Fruit fly (Drosophila melanogaster): ENCODE measurements around the gene Eig71Ef.

DNA sequence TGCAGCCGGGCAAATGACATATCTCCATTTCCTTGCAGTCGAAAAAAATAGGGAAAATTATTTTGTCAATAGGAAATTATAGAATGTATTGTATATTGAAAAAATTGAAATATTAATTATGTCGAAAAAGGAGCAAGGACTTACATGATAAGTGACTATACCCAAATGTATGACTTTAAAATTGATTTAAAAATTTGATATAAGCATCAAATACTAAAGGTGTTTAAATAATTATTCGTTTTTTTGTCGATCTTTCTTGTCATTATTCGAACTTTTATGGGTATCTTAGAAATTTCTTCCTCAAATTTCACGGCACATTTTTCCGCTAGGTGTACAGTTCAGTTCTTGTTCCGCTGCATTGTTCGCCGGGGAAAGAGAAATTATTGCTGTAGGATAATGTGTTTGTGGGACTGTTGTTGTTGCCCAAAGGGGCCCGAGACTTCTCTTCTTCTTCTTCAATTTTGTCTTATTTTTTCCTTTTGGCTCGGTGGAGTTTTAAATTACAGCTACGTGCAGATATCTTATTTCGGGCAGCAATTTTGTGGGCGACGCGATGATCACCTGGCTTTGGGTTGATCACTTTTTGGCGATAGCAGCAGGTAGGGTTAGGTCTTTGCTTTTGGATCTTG lies 43.3 kb upstream of the Eig71Ef start:
- TF ChIP-seq h (GFP tag; optimal IDR thresholded peaks at IDR 0.05), result peak; percentile 72
- no peak for TF ChIP-seq pan (optimal IDR thresholded peaks at IDR 0.05)
- TF ChIP-seq Hr78 (GFP tag; optimal IDR thresholded peaks at IDR 0.05), result no peak
- no peak for TF ChIP-seq usp (GFP tag; optimal IDR thresholded peaks at IDR 0.05)
- peak; percentile 80 for TF ChIP-seq fru (GFP tag; optimal IDR thresholded peaks at IDR 0.05)
- peak; percentile 43 for TF ChIP-seq br (GFP tag; optimal IDR thresholded peaks at IDR 0.05)
- peak; percentile 77 for TF ChIP-seq rgr (GFP tag; optimal IDR thresholded peaks at IDR 0.05)
- TF ChIP-seq lola (GFP tag; optimal IDR thresholded peaks at IDR 0.05), result no peak
- TF ChIP-seq CG9705 (GFP tag; optimal IDR thresholded peaks at IDR 0.05), result no peak
- peak; percentile 89 for TF ChIP-seq Sp1 (GFP tag; optimal IDR thresholded peaks at IDR 0.05)
- no peak for TF ChIP-seq jim (GFP tag; optimal IDR thresholded peaks at IDR 0.05)
- TF ChIP-seq foxo (GFP tag; optimal IDR thresholded peaks at IDR 0.05), result peak in 1 of 2 experiments; percentile 82

Data from whole organism, wandering third instar larva.